Fruit fly (Drosophila melanogaster) whole organism, embryonic: ENCODE measurements around the gene TfIIA-S.

Experiments used
- CG10209 ChIP-seq: fragments of 200-800 bp; sonication (Bioruptor generic); optimal IDR thresholded peaks from 3 replicates; lab custom pipeline; 2017; ENCODE audit warnings: missing biosample characterization, mild to moderate bottlenecking, missing genetic modification characterization, missing genetic modification reagents
- CG11247 ChIP-seq: fragments of 200-800 bp; sonication (Bioruptor generic); IDR thresholded peaks from 2 replicates; pipeline ENCODE4 v1.3.6; 2022; ENCODE audit warnings: missing biosample characterization, missing genetic modification characterization
- CG15073 ChIP-seq: fragments of 200-800 bp; sonication (Bioruptor generic); optimal IDR thresholded peaks from 2 replicates; lab custom pipeline; 2016; ENCODE audit warnings: missing biosample characterization, missing genetic modification characterization
- CG15269 ChIP-seq: fragments of 200-800 bp; sonication (Bioruptor generic); optimal IDR thresholded peaks from 2 replicates; lab custom pipeline; 2018; ENCODE audit warnings: missing biosample characterization, mild to moderate bottlenecking, missing genetic modification characterization, moderate library complexity
- CG15479 ChIP-seq: fragments of 200-800 bp; sonication (Bioruptor generic); optimal IDR thresholded peaks from 3 replicates; lab custom pipeline; 2019; ENCODE audit warnings: missing biosample characterization, mild to moderate bottlenecking, missing genetic modification characterization, moderate library complexity
- CG16863 ChIP-seq: fragments of 200-800 bp; sonication (Bioruptor generic); optimal IDR thresholded peaks from 3 replicates; lab custom pipeline; 2016; ENCODE audit warnings: missing biosample characterization, missing genetic modification characterization
- CG2129 ChIP-seq: fragments of 200-800 bp; sonication (Bioruptor generic); IDR thresholded peaks from 2 replicates; pipeline ENCODE4 v1.3.6; 2022; ENCODE audit warnings: missing biosample characterization, missing genetic modification characterization; ENCODE audit not compliant: partially characterized antibody
- CG2678 ChIP-seq: fragments of 200-800 bp; sonication (Bioruptor generic); optimal IDR thresholded peaks from 3 replicates; lab custom pipeline; 2019; ENCODE audit warnings: missing biosample characterization, mild to moderate bottlenecking, missing genetic modification characterization, moderate library complexity
- CG2712 ChIP-seq: fragments of 200-800 bp; optimal IDR thresholded peaks from 3 replicates; lab custom pipeline; 2019; ENCODE audit warnings: missing biosample characterization, mild to moderate bottlenecking, missing genetic modification characterization, moderate library complexity
- CG3838 ChIP-seq: fragments of 200-800 bp; sonication (Bioruptor generic); optimal IDR thresholded peaks from 3 replicates; lab custom pipeline; 2016; ENCODE audit warnings: missing biosample characterization, missing genetic modification characterization
- CG4328 ChIP-seq: fragments of 200-800 bp; sonication (Bioruptor generic); optimal IDR thresholded peaks from 3 replicates; lab custom pipeline; 2017; ENCODE audit warnings: missing biosample characterization, missing genetic modification reagents, missing genetic modification characterization
- CG4360 ChIP-seq: fragments of 200-800 bp; sonication (Bioruptor generic); IDR thresholded peaks from 2 replicates; pipeline ENCODE4 v1.3.6; 2022; ENCODE audit warnings: missing biosample characterization, missing genetic modification characterization
- CG4707 ChIP-seq: fragments of 200-800 bp; sonication (Bioruptor generic); optimal IDR thresholded peaks from 2 replicates; lab custom pipeline; 2018; ENCODE audit warnings: missing biosample characterization, mild to moderate bottlenecking, missing genetic modification characterization, moderate library complexity
- CG5245 ChIP-seq: fragments of 200-800 bp; sonication (Bioruptor generic); optimal IDR thresholded peaks from 3 replicates; lab custom pipeline; 2016; ENCODE audit warnings: missing biosample characterization, missing genetic modification characterization
- CG6765 ChIP-seq: fragments of 200-800 bp; sonication (Bioruptor generic); optimal IDR thresholded peaks from 3 replicates; lab custom pipeline; 2017; ENCODE audit warnings: missing biosample characterization, mild to moderate bottlenecking, missing genetic modification characterization
- CG7786 ChIP-seq: fragments of 200-800 bp; sonication (Bioruptor generic); optimal IDR thresholded peaks from 2 replicates; lab custom pipeline; 2016; ENCODE audit warnings: missing biosample characterization, missing genetic modification characterization
- CG7928 ChIP-seq: fragments of 200-800 bp; sonication (Bioruptor generic); optimal IDR thresholded peaks from 2 replicates; lab custom pipeline; 2017; ENCODE audit warnings: missing biosample characterization, mild to moderate bottlenecking, missing genetic modification characterization
- CG8924 ChIP-seq: fragments of 200-800 bp; optimal IDR thresholded peaks from 3 replicates; lab custom pipeline; 2019; ENCODE audit warnings: missing biosample characterization, mild to moderate bottlenecking, missing genetic modification characterization, moderate library complexity
- CG9727 ChIP-seq: fragments of 200-800 bp; sonication (Bioruptor generic); optimal IDR thresholded peaks from 3 replicates; lab custom pipeline; 2017; ENCODE audit warnings: missing biosample characterization, mild to moderate bottlenecking, missing genetic modification characterization
- CG9797 ChIP-seq: fragments of 200-800 bp; sonication (Bioruptor generic); optimal IDR thresholded peaks from 3 replicates; lab custom pipeline; 2018; ENCODE audit warnings: missing biosample characterization, mild to moderate bottlenecking, missing genetic modification characterization
- CkIIα-i1 ChIP-seq: fragments of 200-800 bp; sonication (Bioruptor generic); IDR thresholded peaks from 2 replicates; pipeline ENCODE4 v1.3.6; 2022; ENCODE audit warnings: missing biosample characterization, missing genetic modification characterization
- Ets97D ChIP-seq: fragments of 200-800 bp; sonication (Bioruptor generic); optimal IDR thresholded peaks from 3 replicates; lab custom pipeline; 2016; ENCODE audit warnings: missing biosample characterization, missing genetic modification characterization
- Hey ChIP-seq: fragments of 200-800 bp; sonication (Bioruptor generic); optimal IDR thresholded peaks from 3 replicates; lab custom pipeline; 2018; ENCODE audit warnings: missing biosample characterization, mild to moderate bottlenecking, missing genetic modification characterization
- Hr39 ChIP-seq: fragments of >200 bp; optimal IDR thresholded peaks from 2 replicates; lab custom pipeline; 2017
- Hr78 ChIP-seq, 2 experiments: fragments of 200-800 bp in 1 of 2; fragments of >200 bp in 1 of 2; sonication (Bioruptor generic) in 1 of 2; optimal IDR thresholded peaks; 2 replicates each; lab custom pipeline; 2017 to 2019; ENCODE audit warnings: missing biosample characterization in 2 of 2, missing genetic modification characterization in 2 of 2, mild to moderate bottlenecking in 1 of 2, moderate library complexity in 1 of 2
- Hsf ChIP-seq: fragments of 200-800 bp; sonication (Bioruptor generic); optimal IDR thresholded peaks from 3 replicates; lab custom pipeline; 2016; ENCODE audit warnings: missing biosample characterization, missing genetic modification characterization
- Meics ChIP-seq: fragments of 200-800 bp; sonication (Bioruptor generic); optimal IDR thresholded peaks from 2 replicates; lab custom pipeline; 2017; ENCODE audit warnings: missing biosample characterization, mild to moderate bottlenecking, missing genetic modification characterization
- Nf-YB ChIP-seq: fragments of 200-800 bp; sonication (Bioruptor generic); optimal IDR thresholded peaks from 3 replicates; lab custom pipeline; 2019; ENCODE audit warnings: missing biosample characterization, mild to moderate bottlenecking, missing genetic modification characterization, moderate library complexity
- Nf-YC ChIP-seq: fragments of 200-800 bp; optimal IDR thresholded peaks from 3 replicates; lab custom pipeline; 2019; ENCODE audit warnings: missing biosample characterization, mild to moderate bottlenecking, missing genetic modification characterization, moderate library complexity
- PHDP ChIP-seq: fragments of 200-800 bp; sonication (Bioruptor generic); optimal IDR thresholded peaks from 3 replicates; lab custom pipeline; 2018; ENCODE audit warnings: missing biosample characterization, mild to moderate bottlenecking, missing genetic modification characterization, moderate library complexity
- Side ChIP-seq: fragments of 200-800 bp; sonication (Bioruptor generic); optimal IDR thresholded peaks from 2 replicates; lab custom pipeline; 2016; ENCODE audit warnings: missing biosample characterization, missing genetic modification characterization
- Sox102F ChIP-seq: fragments of 200-800 bp; sonication (Bioruptor generic); optimal IDR thresholded peaks from 2 replicates; lab custom pipeline; 2018; ENCODE audit warnings: missing biosample characterization, mild to moderate bottlenecking, missing genetic modification characterization, moderate library complexity
- amos ChIP-seq: fragments of 200-800 bp; sonication (Bioruptor generic); IDR thresholded peaks from 2 replicates; pipeline ENCODE4 v1.3.6; 2022; ENCODE audit warnings: missing biosample characterization, missing genetic modification characterization; ENCODE audit not compliant: partially characterized antibody
- bcd ChIP-seq: fragments of 200-800 bp; sonication (Bioruptor generic); optimal IDR thresholded peaks from 2 replicates; lab custom pipeline; 2017; ENCODE audit warnings: missing biosample characterization, mild to moderate bottlenecking, missing genetic modification characterization
- chinmo ChIP-seq: fragments of 200-800 bp; sonication (Bioruptor generic); IDR thresholded peaks from 4 replicates; pipeline ENCODE4 v1.3.6; 2022; ENCODE audit warnings: missing biosample characterization, missing genetic modification characterization; ENCODE audit not compliant: partially characterized antibody
- dati ChIP-seq: fragments of 200-800 bp; sonication (Bioruptor generic); IDR thresholded peaks from 2 replicates; pipeline ENCODE4 v1.3.6; 2022; ENCODE audit warnings: missing biosample characterization, missing genetic modification characterization
- fru ChIP-seq: fragments of >200 bp; optimal IDR thresholded peaks from 2 replicates; lab custom pipeline; 2017
- hkb ChIP-seq, 2 experiments: fragments of 200-800 bp in 1 of 2; fragments of >200 bp in 1 of 2; sonication (Bioruptor generic) in 1 of 2; IDR thresholded peaks in 1 of 2; optimal IDR thresholded peaks in 1 of 2; 2 replicates each; pipeline versions ENCODE4 v1.3.6 to Lab custom; 2017 to 2022; ENCODE audit warnings: missing biosample characterization in 1 of 2, missing genetic modification characterization in 1 of 2
- nmo ChIP-seq: fragments of 200-800 bp; sonication (Bioruptor generic); optimal IDR thresholded peaks from 2 replicates; lab custom pipeline; 2018; ENCODE audit warnings: missing biosample characterization, mild to moderate bottlenecking, missing genetic modification characterization, moderate library complexity
- odd ChIP-seq: fragments of 200-800 bp; sonication (Bioruptor generic); optimal IDR thresholded peaks from 2 replicates; lab custom pipeline; 2017; ENCODE audit warnings: missing biosample characterization, mild to moderate bottlenecking, missing genetic modification characterization
- peb ChIP-seq: fragments of 200-800 bp; sonication (Bioruptor generic); IDR thresholded peaks from 2 replicates; pipeline ENCODE4 v1.3.6; 2022; ENCODE audit warnings: missing biosample characterization, missing genetic modification characterization
- pros ChIP-seq: fragments of 200-800 bp; sonication (Bioruptor generic); optimal IDR thresholded peaks from 3 replicates; lab custom pipeline; 2019; ENCODE audit warnings: missing biosample characterization, mild to moderate bottlenecking, missing genetic modification characterization, moderate library complexity
- psq ChIP-seq: fragments of 200-800 bp; sonication (Bioruptor generic); optimal IDR thresholded peaks from 2 replicates; lab custom pipeline; 2017; ENCODE audit warnings: missing biosample characterization, missing genetic modification characterization
- schlank ChIP-seq: fragments of 200-800 bp; sonication (Bioruptor generic); optimal IDR thresholded peaks from 2 replicates; lab custom pipeline; 2018; ENCODE audit warnings: missing biosample characterization, mild to moderate bottlenecking, missing genetic modification characterization
- seq ChIP-seq: fragments of 200-800 bp; sonication (Bioruptor generic); IDR thresholded peaks from 2 replicates; pipeline ENCODE4 v1.3.6; 2022; ENCODE audit warnings: missing biosample characterization, missing genetic modification characterization
- shn ChIP-seq: fragments of 200-800 bp; sonication (Bioruptor generic); optimal IDR thresholded peaks from 3 replicates; lab custom pipeline; 2016; ENCODE audit warnings: missing biosample characterization, missing genetic modification characterization
- so ChIP-seq: fragments of 200-800 bp; sonication (Bioruptor generic); IDR thresholded peaks from 3 replicates; pipeline ENCODE4 v1.3.6; 2022; ENCODE audit warnings: missing biosample characterization, missing genetic modification characterization
- unpg ChIP-seq: fragments of 200-800 bp; sonication (Bioruptor generic); optimal IDR thresholded peaks from 3 replicates; lab custom pipeline; 2018; ENCODE audit warnings: missing biosample characterization, mild to moderate bottlenecking, missing genetic modification characterization, moderate library complexity
- zfh2 ChIP-seq: fragments of 200-800 bp; sonication (Bioruptor generic); optimal IDR thresholded peaks from 2 replicates; lab custom pipeline; 2016; ENCODE audit warnings: missing biosample characterization, missing genetic modification characterization

TfIIA-S gene

DNA sequence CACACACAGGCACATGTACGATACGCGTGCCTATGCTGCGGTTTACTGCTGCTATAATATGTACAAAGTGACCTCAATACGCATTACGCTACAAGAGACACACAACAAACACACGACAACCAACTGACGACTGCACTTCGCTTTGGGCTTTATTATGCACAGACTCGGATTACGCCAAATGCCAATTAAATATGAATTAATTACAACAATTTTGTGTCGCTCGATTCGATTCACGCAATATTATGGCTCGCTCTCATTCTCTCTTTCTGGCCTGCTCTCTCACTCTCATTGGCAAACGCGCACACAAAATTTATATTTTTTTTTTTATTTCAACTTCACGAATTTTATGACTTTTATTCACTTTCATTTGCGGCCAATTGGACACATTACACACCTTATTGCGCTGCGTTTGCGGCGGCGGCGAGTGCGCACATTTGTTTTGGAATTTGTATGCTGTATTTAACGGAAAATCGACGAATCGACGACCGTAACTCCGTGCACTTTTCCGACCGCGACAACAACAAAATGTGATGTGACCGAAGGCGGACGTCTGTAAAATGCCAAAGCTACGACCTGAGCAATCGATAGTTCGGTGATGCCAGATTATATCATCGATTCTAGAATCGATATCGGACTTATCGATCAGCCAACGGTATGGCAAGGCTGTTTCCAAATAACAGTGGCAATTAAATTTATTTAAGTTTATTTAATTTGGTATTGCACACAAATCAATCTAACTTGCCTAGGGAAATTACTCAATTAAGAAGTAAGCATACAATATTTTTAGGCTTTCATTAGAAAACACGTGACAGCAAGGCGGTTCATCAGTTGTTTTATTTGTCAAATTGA, 31.9 kb upstream of the TfIIA-S start, which contains the start of the genes sba and CG31141 (continued):
- peak; percentile 27 for TF ChIP-seq PHDP (tag; lab: Kevin White, UChicago)
- TF ChIP-seq CG3838 (GFP tag; lab: Kevin White, UChicago) = no peak
- no peak for TF ChIP-seq pros (GFP tag; lab: Kevin White, UChicago)
- TF ChIP-seq Ets97D = peak; percentile 84
- no peak for TF ChIP-seq dati
- peak; percentile 17 for TF ChIP-seq Hsf (GFP tag; lab: Kevin White, UChicago)
- no peak for TF ChIP-seq peb
- no peak for TF ChIP-seq seq (GFP tag; lab: Robert Waterston, UW)
- no peak for TF ChIP-seq zfh2
- no peak for TF ChIP-seq shn (GFP tag; lab: Kevin White, UChicago)
- no peak for TF ChIP-seq Hey (tag; lab: Kevin White, UChicago)
- TF ChIP-seq so (GFP tag; lab: Robert Waterston, UW) = no peak
- TF ChIP-seq CG15073 (GFP tag; lab: Kevin White, UChicago) = no peak
- TF ChIP-seq psq (GFP tag; lab: Kevin White, UChicago) = no peak
- TF ChIP-seq CG8924 = peak; percentile 54
- TF ChIP-seq CG9727 (GFP tag; lab: Kevin White, UChicago) = no peak
- peak; percentile 75 for TF ChIP-seq CG15479 (GFP tag; lab: Kevin White, UChicago)
- peak; percentile 94 for TF ChIP-seq amos (GFP tag; lab: Robert Waterston, UW)
- TF ChIP-seq CG7928 (GFP tag; lab: Kevin White, UChicago) = no peak
- no peak for TF ChIP-seq hkb (optimal IDR thresholded peaks at IDR 0.05; lab: Kevin White, UChicago)
- TF ChIP-seq hkb (GFP tag; IDR thresholded peaks at IDR 0.05; lab: Robert Waterston, UW) = peak; percentile 50
- no peak for TF ChIP-seq Side (GFP tag; lab: Kevin White, UChicago)
- TF ChIP-seq chinmo (GFP tag; lab: Robert Waterston, UW) = peak; percentile 54; the same call in 2 of the 4 replicates
- TF ChIP-seq CG2678 (tag; lab: Kevin White, UChicago) = no peak
- TF ChIP-seq odd (GFP tag; lab: Kevin White, UChicago) = peak; percentile 60
- peak; percentile 2 for TF ChIP-seq schlank
- no peak for TF ChIP-seq Nf-YB
- TF ChIP-seq nmo (GFP tag; lab: Kevin White, UChicago) = peak; percentile 53
- TF ChIP-seq CG5245 = no peak
- TF ChIP-seq CG7786 = no peak
- TF ChIP-seq CG4707 (GFP tag; lab: Kevin White, UChicago) = peak; percentile 29
- TF ChIP-seq bcd = no peak
- TF ChIP-seq CG16863 (GFP tag; lab: Kevin White, UChicago) = no peak
- TF ChIP-seq CG2712 (tag; lab: Kevin White, UChicago) = peak; percentile 0
- peak; percentile 76 for TF ChIP-seq CG9797 (GFP tag; lab: Kevin White, UChicago)
- TF ChIP-seq CG10209 = no peak
- peak; percentile 29 for TF ChIP-seq CG15269
- 0 out of 2 replicates have a peak, but pooled peaks have one; percentile 13 for TF ChIP-seq CG11247 (GFP tag; lab: Robert Waterston, UW)
- TF ChIP-seq unpg (GFP tag; lab: Kevin White, UChicago) = peak; percentile 10
- peak; percentile 96 for TF ChIP-seq CG4360
- no peak for TF ChIP-seq Sox102F (GFP tag; lab: Kevin White, UChicago)
- peak; percentile 28 for TF ChIP-seq CG6765 (GFP tag; lab: Kevin White, UChicago)
- TF ChIP-seq Hr78 (GFP tag; optimal IDR thresholded peaks at IDR 0.05; lab: Kevin White, UChicago) = no peak
- TF ChIP-seq CG4328 (GFP tag; lab: Kevin White, UChicago) = no peak
- no peak for TF ChIP-seq CkIIα-i1 (GFP tag; lab: Robert Waterston, UW)
- no peak for TF ChIP-seq Hr39 (lab: Kevin White, UChicago)
- TF ChIP-seq fru (lab: Kevin White, UChicago) = no peak
- TF ChIP-seq CG2129 (GFP tag; lab: Robert Waterston, UW) = peak; percentile 55; the same call in 1 of the 2 replicates
- TF ChIP-seq Nf-YC = peak; percentile 2
- TF ChIP-seq Meics (GFP tag; lab: Kevin White, UChicago) = no peak
